Fruit fly (Drosophila melanogaster) whole organism, wandering third instar larva: Measurements from ENCODE around the gene CG43680.

Source experiments
- CG32264 ChIP-seq: fragments of 200-800 bp; sonication (Bioruptor generic); optimal IDR thresholded peaks from 2 replicates; lab custom pipeline; 2016; ENCODE audit warnings: missing biosample characterization, missing genetic modification characterization
- CG9705 ChIP-seq: fragments of 200-800 bp; sonication (Bioruptor generic); optimal IDR thresholded peaks from 2 replicates; lab custom pipeline; 2018; ENCODE audit warnings: missing biosample characterization, mild to moderate bottlenecking, missing genetic modification characterization
- GATAd ChIP-seq: sonication (Bioruptor generic); optimal IDR thresholded peaks from 2 replicates; lab custom pipeline; 2016; ENCODE audit warnings: missing biosample characterization, missing genetic modification characterization
- Hr83 ChIP-seq: fragments of 200-300 bp; sonication (Bioruptor generic); optimal IDR thresholded peaks from 2 replicates; lab custom pipeline; 2016; ENCODE audit warnings: missing biosample characterization, mild to moderate bottlenecking, missing genetic modification characterization, moderate library complexity; ENCODE audit not compliant: poor library complexity, severe bottlenecking
- brk ChIP-seq: fragments of 200-800 bp; sonication (Bioruptor generic); optimal IDR thresholded peaks from 2 replicates; lab custom pipeline; 2016; ENCODE audit warnings: missing biosample characterization, mild to moderate bottlenecking, missing genetic modification characterization
- dl ChIP-seq, 2 experiments: fragments of 175-275, 200-275 bp in 1 of 2; fragments of 200-275 bp in 1 of 2; sonication (Bioruptor generic); optimal IDR thresholded peaks; lab custom pipeline; 2018; ENCODE audit warnings: mild to moderate bottlenecking in 2 of 2, missing biosample characterization in 2 of 2, missing genetic modification characterization in 2 of 2, moderate library complexity in 2 of 2; ENCODE audit not compliant: partially characterized antibody in 2 of 2, insufficient read depth in 1 of 2
- h ChIP-seq: fragments of 200-800 bp; sonication (Bioruptor generic); optimal IDR thresholded peaks from 3 replicates; lab custom pipeline; 2016; ENCODE audit warnings: missing biosample characterization, mild to moderate bottlenecking, missing genetic modification characterization
- lola ChIP-seq: fragments of >200 bp; optimal IDR thresholded peaks from 2 replicates; lab custom pipeline; 2017; ENCODE audit warnings: missing biosample characterization, missing genetic modification characterization
- psq ChIP-seq: fragments of 200-800 bp; sonication (Bioruptor generic); optimal IDR thresholded peaks from 3 replicates; lab custom pipeline; 2017; ENCODE audit warnings: missing biosample characterization, mild to moderate bottlenecking, missing genetic modification characterization, moderate library complexity

dm6 chr3L:15089887-15090679 is 36.9 kb upstream of the CG43680 start:
- TF ChIP-seq psq (GFP tag; lab: Kevin White, UChicago), result no peak
- TF ChIP-seq lola (GFP tag; lab: Kevin White, UChicago), result no peak
- TF ChIP-seq brk (GFP tag; lab: Kevin White, UChicago), result no peak
- TF ChIP-seq dl (GFP tag; optimal IDR thresholded peaks at IDR 0.05; lab: Kevin White, UChicago; ENCODE audit: insufficient read depth in 1 of 2, partially characterized antibody in 2 of 2), result no peak
- no peak for TF ChIP-seq Hr83 (GFP tag; lab: Kevin White, UChicago)
- TF ChIP-seq h (GFP tag; lab: Kevin White, UChicago), result no peak
- no peak for TF ChIP-seq CG32264
- TF ChIP-seq CG9705 (GFP tag; lab: Kevin White, UChicago), result no peak
- no peak for TF ChIP-seq GATAd (GFP tag; lab: Kevin White, UChicago)
